Worm (Caenorhabditis elegans) whole organism, midembryonic: Measurements from ENCODE around the gene F25B3.4.

Experiments
- T22C8.4 ChIP-seq: fragments of 200-800 bp; sonication (Bioruptor generic); IDR thresholded peaks from 2 replicates; pipeline ENCODE4 v1.3.6; 2022; ENCODE audit warnings: missing genetic modification characterization, missing compliant biosample characterization
- cog-1 ChIP-seq: sonication (generic microtip); optimal IDR thresholded peaks from 2 replicates; lab custom pipeline; 2016; ENCODE audit warnings: missing genetic modification characterization, missing compliant biosample characterization
- flt-1 ChIP-seq: fragments of 200-800 bp; sonication (Bioruptor generic); IDR thresholded peaks from 2 replicates; pipeline ENCODE4 v1.3.6; 2022; ENCODE audit warnings: missing genetic modification characterization, missing compliant biosample characterization
- klf-2 ChIP-seq: fragments of 200-800 bp; sonication (Bioruptor generic); conservative IDR thresholded peaks from 2 replicates; pipeline ENCODE4 v1.3.6; 2022; ENCODE audit warnings: missing genetic modification reagents, missing genetic modification characterization, missing compliant biosample characterization
- med-1 ChIP-seq: sonication (generic microtip); optimal IDR thresholded peaks from 2 replicates; lab custom pipeline; 2017; ENCODE audit warnings: missing genetic modification characterization, mild to moderate bottlenecking, missing compliant biosample characterization, antibody characterized with exemption, missing genetic modification reagents; ENCODE audit not compliant: insufficient read depth
- ref-1 ChIP-seq: fragments of 200-800 bp; sonication (Bioruptor generic); conservative IDR thresholded peaks from 2 replicates; pipeline ENCODE4 v1.3.6; 2022; ENCODE audit warnings: missing genetic modification reagents, missing genetic modification characterization, missing compliant biosample characterization
- tab-1 ChIP-seq: fragments of 200-800 bp; sonication (Bioruptor generic); IDR thresholded peaks from 2 replicates; pipeline ENCODE4 v1.3.6; 2022; ENCODE audit warnings: missing genetic modification characterization, missing compliant biosample characterization
- ztf-23 ChIP-seq: fragments of 200-800 bp; sonication (Bioruptor generic); IDR thresholded peaks from 2 replicates; pipeline ENCODE4 v1.3.6; 2022; ENCODE audit warnings: missing genetic modification reagents, missing genetic modification characterization, missing compliant biosample characterization
- ztf-29 ChIP-seq: fragments of 200-800 bp; sonication (Bioruptor generic); IDR thresholded peaks from 2 replicates; pipeline ENCODE4 v1.3.6; 2022; ENCODE audit warnings: missing genetic modification reagents, missing genetic modification characterization, missing compliant biosample characterization

Gene F25B3.4

DNA sequence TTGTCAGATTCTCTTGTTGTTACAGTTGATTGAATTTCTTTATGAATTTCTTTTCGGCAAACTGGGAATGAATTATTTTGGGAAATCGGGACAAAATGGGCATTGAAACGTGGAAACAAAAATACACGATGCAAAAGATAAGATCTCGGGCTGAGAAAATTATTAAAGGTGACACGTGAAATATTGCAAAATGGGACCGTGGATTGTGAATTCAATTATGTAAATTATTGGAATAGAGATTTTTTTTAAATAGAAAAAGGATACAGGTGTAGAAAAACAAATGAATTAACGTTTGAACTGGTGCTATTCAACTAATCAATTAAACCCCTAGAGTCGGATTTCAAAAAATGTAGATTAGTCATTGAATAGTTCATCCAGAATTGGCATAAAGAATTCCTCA is at the start of gene F25B3.4:
Gene F25B3.4, minus strand, starts transcription at position 101 of the 400 bp plus-strand sequence.
- no peak for TF ChIP-seq tab-1 (GFP tag; lab: Robert Waterston, UW)
- TF ChIP-seq T22C8.4 (GFP tag; lab: Robert Waterston, UW): no peak
- no peak for TF ChIP-seq ztf-29
- no peak for TF ChIP-seq klf-2 (GFP tag; lab: Robert Waterston, UW)
- TF ChIP-seq ztf-23: no peak
- no peak for TF ChIP-seq ref-1 (GFP tag; lab: Robert Waterston, UW)
- TF ChIP-seq cog-1 (tag; lab: Kevin White, UChicago): no peak
- TF ChIP-seq flt-1: no peak
- no peak for TF ChIP-seq med-1 (GFP tag; lab: Kevin White, UChicago)

DNA sequence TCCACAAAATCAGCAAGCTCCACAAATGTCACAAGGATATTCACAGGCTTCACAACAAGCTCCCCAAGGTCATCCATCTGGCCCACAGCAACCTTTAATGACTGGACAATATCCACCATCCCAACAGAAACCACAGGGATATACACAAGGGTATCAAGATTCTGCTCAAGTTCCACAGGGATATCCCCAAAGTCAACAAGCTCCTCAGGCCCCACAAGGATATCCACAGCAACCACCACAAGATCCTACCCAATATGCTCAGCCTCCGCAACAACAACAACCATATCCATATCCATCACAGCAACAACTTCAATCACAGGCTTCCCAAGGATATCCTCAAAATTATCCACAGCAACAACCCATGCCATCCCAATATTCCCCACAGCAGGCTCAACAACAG is 48.1 kb upstream of the F25B3.4 start:
- TF ChIP-seq T22C8.4 (GFP tag; lab: Robert Waterston, UW): no peak
- no peak for TF ChIP-seq ref-1 (GFP tag; lab: Robert Waterston, UW)
- no peak for TF ChIP-seq cog-1 (tag; lab: Kevin White, UChicago)
- TF ChIP-seq med-1 (GFP tag; lab: Kevin White, UChicago): no peak
- TF ChIP-seq flt-1: no peak
- TF ChIP-seq ztf-23: no peak
- TF ChIP-seq ztf-29: no peak
- no peak for TF ChIP-seq klf-2 (GFP tag; lab: Robert Waterston, UW)

DNA sequence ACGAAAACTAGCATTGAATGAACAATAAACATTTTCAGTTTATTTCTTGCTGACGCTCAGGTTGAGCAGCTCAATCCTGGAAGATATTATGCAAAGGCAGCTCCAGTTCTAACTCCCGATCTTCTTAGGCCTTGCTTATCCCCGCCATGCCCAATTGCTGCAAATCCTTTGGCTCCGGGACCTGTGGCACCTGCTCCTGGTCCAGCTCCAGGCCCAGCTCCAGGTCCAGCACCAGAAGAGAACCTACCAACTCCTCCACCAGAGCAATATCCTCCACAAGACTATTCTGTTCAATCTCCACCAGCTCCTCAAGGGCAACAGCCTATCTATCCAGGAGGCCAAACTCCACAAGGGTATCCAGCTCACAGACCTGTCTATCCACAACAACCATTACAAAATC is 47.5 kb upstream of the F25B3.4 start:
- no peak for TF ChIP-seq klf-2 (GFP tag; lab: Robert Waterston, UW)
- no peak for TF ChIP-seq cog-1 (tag; lab: Kevin White, UChicago)
- TF ChIP-seq ztf-29: no peak
- no peak for TF ChIP-seq tab-1 (GFP tag; lab: Robert Waterston, UW)
- no peak for TF ChIP-seq med-1 (GFP tag; lab: Kevin White, UChicago)
- TF ChIP-seq ztf-23: no peak
- TF ChIP-seq ref-1 (GFP tag; lab: Robert Waterston, UW): no peak
- no peak for TF ChIP-seq T22C8.4 (GFP tag; lab: Robert Waterston, UW)
- no peak for TF ChIP-seq flt-1

DNA sequence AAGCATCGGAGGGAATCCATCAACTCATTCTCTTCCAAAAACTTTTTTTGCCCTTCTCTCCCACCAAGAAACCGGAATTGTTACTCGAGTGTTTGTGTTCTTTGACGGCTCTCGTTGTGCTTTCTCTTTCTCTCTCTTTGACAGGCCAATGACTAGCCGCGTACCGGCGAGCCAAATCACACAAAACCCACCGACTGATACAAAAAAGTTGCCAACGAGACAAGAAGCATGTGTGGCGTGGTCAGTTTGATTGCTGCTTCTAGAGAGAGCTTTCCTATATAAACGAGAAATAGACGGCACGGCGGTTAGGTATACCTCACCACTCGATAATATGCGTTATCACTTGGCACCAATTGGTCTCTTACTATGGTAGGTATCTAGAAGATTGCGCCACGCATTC is 47.1 kb upstream of the F25B3.4 start, which contains the start of gene pqn-63:
Gene pqn-63, plus strand, starts transcription at position 307 of the 400 bp plus-strand sequence.
- TF ChIP-seq ztf-23 (no peak), ztf-29 (no peak), ref-1 (GFP tag; lab: Robert Waterston, UW) (no peak), cog-1 (tag; lab: Kevin White, UChicago) (no peak), T22C8.4 (GFP tag; lab: Robert Waterston, UW) (no peak), flt-1 (no peak), klf-2 (GFP tag; lab: Robert Waterston, UW) (no peak), med-1 (GFP tag; lab: Kevin White, UChicago) (no peak), tab-1 (GFP tag; lab: Robert Waterston, UW) (no peak)

DNA sequence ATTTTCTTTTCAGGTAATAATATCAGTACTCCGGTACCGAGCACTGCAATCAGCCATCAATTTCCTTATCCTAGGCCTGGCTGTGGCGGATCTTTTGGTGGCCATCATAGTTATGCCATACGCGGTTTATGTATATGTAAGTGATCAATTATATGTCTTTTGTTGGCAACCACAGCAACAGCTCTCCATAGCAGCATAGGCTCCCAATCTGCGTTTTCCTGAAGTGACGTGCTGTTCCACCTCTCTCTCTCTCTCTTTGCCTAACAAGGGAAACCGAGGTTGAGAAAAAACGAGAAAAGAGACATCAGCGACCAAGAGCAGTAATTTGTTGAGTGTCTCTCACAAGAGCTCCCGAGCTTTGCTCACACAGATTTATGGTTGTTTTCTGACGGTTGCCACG is 40.6 kb upstream of the F25B3.4 start:
- TF ChIP-seq ztf-29 (no peak), cog-1 (tag; lab: Kevin White, UChicago) (no peak), tab-1 (GFP tag; lab: Robert Waterston, UW) (no peak), ztf-23 (no peak), klf-2 (GFP tag; lab: Robert Waterston, UW) (no peak), flt-1 (no peak), med-1 (GFP tag; lab: Kevin White, UChicago) (no peak), T22C8.4 (GFP tag; lab: Robert Waterston, UW) (no peak), ref-1 (GFP tag; lab: Robert Waterston, UW) (no peak)

DNA sequence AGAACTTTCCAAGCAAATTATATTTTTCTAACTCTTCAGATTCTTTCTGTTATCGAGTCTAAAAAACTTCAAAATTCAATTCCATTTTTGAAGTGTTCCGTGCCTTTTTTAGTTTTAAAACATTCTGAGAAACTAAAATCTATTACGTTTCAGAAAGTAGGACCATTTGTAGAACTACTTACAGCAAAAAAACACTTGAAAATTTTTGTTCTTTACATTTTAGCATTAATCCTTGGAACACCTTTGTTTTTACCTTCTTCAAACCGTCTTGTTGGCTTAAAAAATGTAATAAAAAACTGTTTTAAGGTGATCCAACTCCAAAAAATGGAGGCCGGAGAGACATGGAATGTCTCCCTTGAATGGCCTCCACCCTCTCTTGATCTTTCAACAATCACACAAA is 39.6 kb upstream of the F25B3.4 start, which contains the start of gene dop-2:
Gene dop-2, plus strand, starts transcription at position 301 of the 400 bp plus-strand sequence.
- TF ChIP-seq tab-1 (GFP tag; lab: Robert Waterston, UW): no peak

DNA sequence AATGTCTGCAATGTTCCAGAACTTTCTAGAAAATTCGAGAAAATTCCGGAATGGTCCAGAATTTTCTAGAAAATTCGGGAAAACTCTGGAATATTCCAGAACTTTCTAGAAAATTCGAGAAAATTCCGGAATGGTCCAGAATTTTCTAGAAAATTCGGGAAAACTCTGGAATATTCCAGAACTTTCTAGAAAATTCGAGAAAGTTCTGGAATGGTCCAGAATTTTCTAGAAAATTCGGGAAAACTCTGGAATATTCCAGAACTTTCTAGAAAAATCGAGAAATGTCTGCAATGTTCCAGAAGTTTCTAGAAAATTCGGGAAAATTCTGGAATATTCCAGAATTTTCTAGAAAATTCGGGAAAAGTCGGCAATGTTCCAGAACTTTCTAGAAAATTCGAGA is 34.9 kb upstream of the F25B3.4 start:
- peak; percentile 75; the same call in 1 of the 2 replicates for TF ChIP-seq flt-1

DNA sequence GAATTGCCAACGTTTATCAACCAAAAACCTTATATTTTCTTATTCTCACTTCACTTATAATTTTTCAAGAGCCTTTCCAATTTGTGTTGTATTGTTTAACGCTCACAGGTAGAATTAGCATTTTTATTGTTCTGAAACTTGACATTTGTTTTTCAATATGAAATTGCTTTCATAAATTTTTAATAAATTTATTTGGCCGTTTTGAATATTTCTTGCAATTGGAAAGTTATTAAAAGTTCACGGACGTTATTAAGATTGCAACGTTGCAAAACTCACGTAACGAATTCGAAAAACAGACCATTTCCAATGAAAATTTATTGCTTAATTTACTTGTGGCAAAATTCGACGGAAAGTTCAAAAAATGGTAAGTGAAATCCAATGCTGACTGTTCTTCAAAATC is 21.7 kb upstream of the F25B3.4 start, which contains the start of gene K09G1.2:
Gene K09G1.2, plus strand, starts transcription at position 301 of the 400 bp plus-strand sequence.
- TF ChIP-seq ztf-29 (no peak), klf-2 (GFP tag; lab: Robert Waterston, UW) (no peak), tab-1 (GFP tag; lab: Robert Waterston, UW) (no peak), T22C8.4 (GFP tag; lab: Robert Waterston, UW) (no peak), flt-1 (no peak), ref-1 (GFP tag; lab: Robert Waterston, UW) (no peak), cog-1 (tag; lab: Kevin White, UChicago) (no peak), ztf-23 (no peak)

DNA sequence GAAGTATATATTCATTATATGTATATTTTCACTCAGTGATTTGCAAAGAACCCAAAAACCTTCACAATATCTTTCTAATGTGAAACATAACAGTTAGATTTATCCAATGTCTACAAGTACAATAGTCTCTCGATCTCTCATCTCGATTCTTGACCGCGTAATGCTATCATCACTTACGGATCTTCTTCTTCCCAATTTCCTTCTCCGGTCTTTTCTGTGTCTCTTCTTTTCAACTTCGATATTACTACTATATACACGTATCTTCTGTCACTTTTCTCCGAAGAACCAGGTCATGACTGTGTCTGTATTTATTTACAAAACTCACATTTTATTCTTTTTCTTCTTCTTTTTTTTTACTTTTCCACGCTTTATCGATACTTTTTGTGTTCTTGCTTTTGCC is 20.0 kb upstream of the F25B3.4 start:
- no peak for TF ChIP-seq tab-1 (GFP tag; lab: Robert Waterston, UW)
- no peak for TF ChIP-seq med-1 (GFP tag; lab: Kevin White, UChicago)
- TF ChIP-seq cog-1 (tag; lab: Kevin White, UChicago): no peak
- no peak for TF ChIP-seq flt-1
- no peak for TF ChIP-seq T22C8.4 (GFP tag; lab: Robert Waterston, UW)
- TF ChIP-seq ztf-29: no peak
- no peak for TF ChIP-seq ztf-23
- TF ChIP-seq klf-2 (GFP tag; lab: Robert Waterston, UW): no peak
- no peak for TF ChIP-seq ref-1 (GFP tag; lab: Robert Waterston, UW)

DNA sequence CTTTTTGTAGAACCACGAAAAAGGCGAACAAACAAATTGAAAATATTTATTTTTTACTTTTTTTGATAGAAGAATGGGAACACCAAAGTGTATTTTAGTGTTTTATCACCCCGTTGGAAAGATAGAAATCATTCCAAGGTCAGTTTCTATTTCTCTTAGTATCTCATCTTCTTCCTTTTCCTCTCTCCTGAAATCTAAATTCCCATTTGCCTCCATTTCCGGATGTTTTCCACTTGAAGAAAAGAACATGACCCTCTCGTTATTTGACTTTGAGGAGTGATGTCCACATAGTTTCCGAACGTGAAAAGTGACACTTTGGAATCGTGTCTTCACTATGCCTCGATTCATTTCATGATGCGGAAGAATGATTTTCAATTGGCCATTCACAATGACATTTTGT is 19.0 kb upstream of the F25B3.4 start:
- TF ChIP-seq flt-1 (no peak), med-1 (GFP tag; lab: Kevin White, UChicago) (no peak), tab-1 (GFP tag; lab: Robert Waterston, UW) (no peak), ref-1 (GFP tag; lab: Robert Waterston, UW) (no peak), T22C8.4 (GFP tag; lab: Robert Waterston, UW) (no peak), ztf-23 (no peak), klf-2 (GFP tag; lab: Robert Waterston, UW) (no peak), cog-1 (tag; lab: Kevin White, UChicago) (no peak), ztf-29 (no peak)
